Worm (Caenorhabditis elegans) whole organism, midembryonic: ENCODE measurements around the gene R09A8.2.

Experiments used
- cog-1 ChIP-seq: sonication (generic microtip); optimal IDR thresholded peaks from 2 replicates; lab custom pipeline; 2016; ENCODE audit warnings: missing genetic modification characterization, missing compliant biosample characterization
- flt-1 ChIP-seq: fragments of 200-800 bp; sonication (Bioruptor generic); IDR thresholded peaks from 2 replicates; pipeline ENCODE4 v1.3.6; 2022; ENCODE audit warnings: missing genetic modification characterization, missing compliant biosample characterization
- med-1 ChIP-seq: sonication (generic microtip); optimal IDR thresholded peaks from 2 replicates; lab custom pipeline; 2017; ENCODE audit warnings: missing genetic modification characterization, mild to moderate bottlenecking, missing compliant biosample characterization, antibody characterized with exemption, missing genetic modification reagents; ENCODE audit not compliant: insufficient read depth
- ref-1 ChIP-seq: fragments of 200-800 bp; sonication (Bioruptor generic); conservative IDR thresholded peaks from 2 replicates; pipeline ENCODE4 v1.3.6; 2022; ENCODE audit warnings: missing genetic modification reagents, missing genetic modification characterization, missing compliant biosample characterization
- tab-1 ChIP-seq: fragments of 200-800 bp; sonication (Bioruptor generic); IDR thresholded peaks from 2 replicates; pipeline ENCODE4 v1.3.6; 2022; ENCODE audit warnings: missing genetic modification characterization, missing compliant biosample characterization

DNA sequence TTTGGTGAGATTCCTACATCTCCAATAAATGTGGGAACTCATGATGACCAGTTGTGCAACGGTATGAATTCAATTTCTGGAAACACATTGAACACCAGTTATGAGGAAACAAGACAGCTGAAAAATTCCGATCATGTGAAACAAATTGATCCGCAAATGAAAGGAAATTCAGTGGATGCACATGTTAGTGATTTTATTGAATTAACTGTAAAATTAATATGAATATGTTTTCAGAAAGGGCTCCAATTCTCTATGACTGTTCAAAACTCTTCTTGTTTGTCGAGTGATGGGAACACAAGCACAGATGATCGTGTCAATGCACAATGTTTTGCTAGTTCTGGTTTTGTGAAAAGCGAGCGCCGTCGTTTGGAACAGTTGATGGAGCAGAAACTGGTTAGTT, 1.0 kb downstream of the R09A8.2 start:
- TF ChIP-seq flt-1 (no peak), med-1 (GFP tag; lab: Kevin White, UChicago) (no peak), ref-1 (no peak), cog-1 (tag; lab: Kevin White, UChicago) (no peak), tab-1 (GFP tag; lab: Robert Waterston, UW) (no peak)
